Worm (Caenorhabditis elegans) whole organism, L1 larva: ENCODE results near the gene fipr-19.
"Not testable (repeated sequence)": the region's sequence is repeated elsewhere in the genome, so short reads cannot be mapped to it uniquely, and the experiment has no call there.

Experiments used
- C16A3.4 ChIP-seq: fragments of 150-350 bp; optimal IDR thresholded peaks from 2 replicates; lab custom pipeline; 2014; ENCODE audit warnings: missing biosample characterization, missing genetic modification characterization
- F16B12.6 ChIP-seq: fragments of 150-350 bp; optimal IDR thresholded peaks from 2 replicates; lab custom pipeline; 2014; ENCODE audit warnings: missing biosample characterization, missing genetic modification characterization
- aly-2 ChIP-seq: fragments of 150-350 bp; optimal IDR thresholded peaks from 2 replicates; lab custom pipeline; 2014; ENCODE audit warnings: missing biosample characterization, missing genetic modification characterization
- ama-1 ChIP-seq: fragments of 150-350 bp; optimal IDR thresholded peaks from 2 replicates; lab custom pipeline; 2014
- blmp-1 ChIP-seq: fragments of 150-350 bp; optimal IDR thresholded peaks from 2 replicates; lab custom pipeline; 2014; ENCODE audit warnings: missing biosample characterization, missing genetic modification characterization
- ceh-8 ChIP-seq: fragments of 200-800 bp; sonication (Bioruptor generic); optimal IDR thresholded peaks from 2 replicates; lab custom pipeline; 2018; ENCODE audit warnings: mild to moderate bottlenecking, missing genetic modification characterization, moderate library complexity, missing compliant biosample characterization
- ceh-82 ChIP-seq, 3 experiments: fragments of 150-350 bp in 1 of 3; sonication (generic microtip) in 2 of 3; optimal IDR thresholded peaks; 2 replicates each; lab custom pipeline; 2014 to 2017; ENCODE audit warnings: missing biosample characterization in 3 of 3, missing genetic modification characterization in 3 of 3
- ceh-88 ChIP-seq: fragments of 200-800 bp; sonication (Bioruptor generic); IDR thresholded peaks from 2 replicates; pipeline ENCODE4 v1.3.6; 2022; ENCODE audit warnings: missing genetic modification characterization, missing compliant biosample characterization
- dpl-1 ChIP-seq, 3 experiments: fragments of 150-350 bp in 2 of 3; sonication (generic microtip) in 1 of 3; optimal IDR thresholded peaks; 2 replicates each; lab custom pipeline; 2014 to 2017; ENCODE audit warnings: missing biosample characterization in 3 of 3, missing genetic modification characterization in 3 of 3, missing genetic modification reagents in 3 of 3
- efl-1 ChIP-seq, 4 experiments: fragments of 150-350 bp; optimal IDR thresholded peaks in 3 of 4; peaks in 1 of 4; 1 replicate in 1 of 4; 2 replicates in 3 of 4; lab custom pipeline; 2014; ENCODE audit warnings: missing biosample characterization in 2 of 4, missing genetic modification characterization in 2 of 4, missing genetic modification reagents in 2 of 4
- efl-3 ChIP-seq: fragments of 200-800 bp; sonication (Bioruptor generic); optimal IDR thresholded peaks from 2 replicates; lab custom pipeline; 2018; ENCODE audit warnings: mild to moderate bottlenecking, missing genetic modification characterization, missing compliant biosample characterization
- egl-27 ChIP-seq, 2 experiments: fragments of 150-350 bp in 1 of 2; sonication (generic microtip); optimal IDR thresholded peaks; 3 replicates each; lab custom pipeline; 2017 to 2018; ENCODE audit warnings: missing biosample characterization in 2 of 2, missing genetic modification characterization in 2 of 2, missing genetic modification reagents in 2 of 2
- elt-2 ChIP-seq: sonication (generic microtip); optimal IDR thresholded peaks from 2 replicates; lab custom pipeline; 2016; ENCODE audit warnings: missing genetic modification characterization, mild to moderate bottlenecking, inconsistent platforms, missing compliant biosample characterization, missing genetic modification reagents
- elt-3 ChIP-seq, 6 experiments: fragments of 150-350 bp in 1 of 6; sonication (generic microtip); optimal IDR thresholded peaks; 2 replicates each; lab custom pipeline; 2017 to 2018; ENCODE audit warnings: missing biosample characterization in 6 of 6, missing genetic modification characterization in 6 of 6, inconsistent platforms in 1 of 6
- ets-5 ChIP-seq: fragments of 200-800 bp; sonication (Bioruptor generic); IDR thresholded peaks from 2 replicates; pipeline ENCODE4 v1.3.6; 2022; ENCODE audit warnings: missing genetic modification characterization, missing compliant biosample characterization
- fkh-4 ChIP-seq: sonication (generic microtip); optimal IDR thresholded peaks from 2 replicates; lab custom pipeline; 2016; ENCODE audit warnings: missing compliant biosample characterization, missing genetic modification characterization, borderline replicate concordance
- fkh-8 ChIP-seq: sonication (generic microtip); optimal IDR thresholded peaks from 2 replicates; lab custom pipeline; 2016; ENCODE audit warnings: mild to moderate bottlenecking, missing genetic modification characterization, missing compliant biosample characterization
- fos-1 ChIP-seq: fragments of 150-350 bp; optimal IDR thresholded peaks from 2 replicates; lab custom pipeline; 2014; ENCODE audit warnings: missing biosample characterization, missing genetic modification characterization
- grh-1 ChIP-seq: fragments of 200-800 bp; sonication (Bioruptor generic); IDR thresholded peaks from 2 replicates; pipeline ENCODE4 v1.3.6; 2022; ENCODE audit warnings: missing genetic modification reagents, missing genetic modification characterization, missing compliant biosample characterization
- hlh-17 ChIP-seq: fragments of 200-800 bp; sonication (Bioruptor generic); optimal IDR thresholded peaks from 2 replicates; lab custom pipeline; 2018; ENCODE audit warnings: missing genetic modification characterization, mild to moderate bottlenecking, missing compliant biosample characterization, moderate library complexity, borderline replicate concordance
- hpl-2 ChIP-seq: fragments of 150-350 bp; optimal IDR thresholded peaks from 2 replicates; lab custom pipeline; 2014; ENCODE audit warnings: missing biosample characterization, missing genetic modification reagents, missing genetic modification characterization
- lin-13 ChIP-seq: fragments of 150-350 bp; optimal IDR thresholded peaks from 2 replicates; lab custom pipeline; 2014; ENCODE audit warnings: missing biosample characterization, missing genetic modification reagents, missing genetic modification characterization
- lin-14 ChIP-seq: fragments of 200-800 bp; sonication (Bioruptor generic); optimal IDR thresholded peaks from 2 replicates; lab custom pipeline; 2018; ENCODE audit warnings: mild to moderate bottlenecking, missing genetic modification characterization, moderate library complexity, missing compliant biosample characterization
- lin-35 ChIP-seq, 2 experiments: fragments of 150-350 bp; optimal IDR thresholded peaks; 2 replicates each; lab custom pipeline; 2014; ENCODE audit warnings: missing biosample characterization in 2 of 2, missing genetic modification characterization in 2 of 2, missing genetic modification reagents in 2 of 2
- lsy-2 ChIP-seq, 2 experiments: fragments of 150-350 bp; optimal IDR thresholded peaks; 2 replicates each; lab custom pipeline; 2014; ENCODE audit warnings: missing biosample characterization in 2 of 2, missing genetic modification characterization in 2 of 2
- mep-1 ChIP-seq: fragments of 150-350 bp; optimal IDR thresholded peaks from 2 replicates; lab custom pipeline; 2014; ENCODE audit warnings: missing biosample characterization, missing genetic modification characterization
- nhr-11 ChIP-seq: fragments of 150-350 bp; optimal IDR thresholded peaks from 2 replicates; lab custom pipeline; 2014; ENCODE audit warnings: missing biosample characterization, missing genetic modification characterization
- nhr-19 ChIP-seq: fragments of 200-800 bp; sonication (Bioruptor generic); conservative IDR thresholded peaks from 2 replicates; pipeline ENCODE4 v1.3.6; 2022; ENCODE audit warnings: missing genetic modification characterization, missing compliant biosample characterization
- nhr-20 ChIP-seq: sonication (generic microtip); optimal IDR thresholded peaks from 2 replicates; lab custom pipeline; 2016; ENCODE audit warnings: mild to moderate bottlenecking, missing genetic modification characterization, missing compliant biosample characterization
- nhr-28 ChIP-seq: fragments of 150-350 bp; optimal IDR thresholded peaks from 2 replicates; lab custom pipeline; 2014; ENCODE audit warnings: missing biosample characterization, missing genetic modification characterization
- nhr-47 ChIP-seq: sonication (generic microtip); optimal IDR thresholded peaks from 2 replicates; lab custom pipeline; 2016; ENCODE audit warnings: mild to moderate bottlenecking, missing genetic modification characterization, moderate library complexity, missing compliant biosample characterization
- nhr-71 ChIP-seq: sonication (generic microtip); optimal IDR thresholded peaks from 2 replicates; lab custom pipeline; 2016; ENCODE audit warnings: mild to moderate bottlenecking, missing genetic modification characterization, moderate library complexity, missing compliant biosample characterization
- nhr-77 ChIP-seq: fragments of 150-350 bp; optimal IDR thresholded peaks from 2 replicates; lab custom pipeline; 2014; ENCODE audit warnings: missing biosample characterization, missing genetic modification characterization
- nhr-85 ChIP-seq: sonication (generic microtip); peaks from one replicate; lab custom pipeline; 2016; ENCODE audit warnings: missing genetic modification characterization, inconsistent platforms, missing compliant biosample characterization
- nhr-90 ChIP-seq: sonication (generic microtip); optimal IDR thresholded peaks from 2 replicates; lab custom pipeline; 2016; ENCODE audit warnings: mild to moderate bottlenecking, missing genetic modification characterization, missing compliant biosample characterization; ENCODE audit not compliant: poor library complexity
- rnt-1 ChIP-seq: sonication (generic microtip); optimal IDR thresholded peaks from 2 replicates; lab custom pipeline; 2016; ENCODE audit warnings: mild to moderate bottlenecking, missing genetic modification characterization, moderate library complexity, missing compliant biosample characterization
- skn-1 ChIP-seq: fragments of 150-350 bp; optimal IDR thresholded peaks from 2 replicates; lab custom pipeline; 2014; ENCODE audit warnings: missing biosample characterization, missing genetic modification characterization
- snpc-4 ChIP-seq: fragments of 150-350 bp; optimal IDR thresholded peaks from 2 replicates; lab custom pipeline; 2014; ENCODE audit warnings: missing biosample characterization, missing genetic modification characterization
- snu-23 ChIP-seq: sonication (generic microtip); optimal IDR thresholded peaks from 2 replicates; lab custom pipeline; 2016; ENCODE audit warnings: missing genetic modification characterization, missing compliant biosample characterization
- tbx-2 ChIP-seq: sonication (generic microtip); optimal IDR thresholded peaks from 2 replicates; lab custom pipeline; 2016; ENCODE audit warnings: missing genetic modification characterization, missing compliant biosample characterization
- tlp-1 ChIP-seq: fragments of 150-350 bp; optimal IDR thresholded peaks from 2 replicates; lab custom pipeline; 2014; ENCODE audit warnings: missing biosample characterization, missing genetic modification characterization
- unc-130 ChIP-seq: fragments of 150-350 bp; optimal IDR thresholded peaks from 2 replicates; lab custom pipeline; 2017; ENCODE audit warnings: missing biosample characterization, missing genetic modification characterization, inconsistent platforms
- unc-86 ChIP-seq: sonication (generic microtip); optimal IDR thresholded peaks from 2 replicates; lab custom pipeline; 2016; ENCODE audit warnings: missing genetic modification characterization, missing compliant biosample characterization
- unc-98 ChIP-seq: fragments of 200-800 bp; sonication (Bioruptor generic); IDR thresholded peaks from 2 replicates; pipeline ENCODE4 v1.3.6; 2022; ENCODE audit warnings: missing genetic modification characterization, missing compliant biosample characterization
- xbp-1 ChIP-seq: sonication (generic microtip); optimal IDR thresholded peaks from 2 replicates; lab custom pipeline; 2016; ENCODE audit warnings: missing genetic modification characterization, missing compliant biosample characterization
- ztf-11 ChIP-seq, 2 experiments: sonication (generic microtip); optimal IDR thresholded peaks; 2 replicates each; lab custom pipeline; 2016 to 2017; ENCODE audit warnings: missing genetic modification characterization in 2 of 2, missing biosample characterization in 1 of 2, missing compliant biosample characterization in 1 of 2
- ztf-4 ChIP-seq: fragments of 150-350 bp; optimal IDR thresholded peaks from 2 replicates; lab custom pipeline; 2014; ENCODE audit warnings: missing biosample characterization, missing genetic modification characterization

fipr-19 gene

ce11 chrIII:7478932-7479331, 20.2 kb upstream of the fipr-19 start (continued):
- peak; percentile 53 for TF ChIP-seq tlp-1 (tag; lab: Kevin White, UChicago)
- TF ChIP-seq lsy-2 (tag; optimal IDR thresholded peaks at IDR 0.05; lab: Kevin White, UChicago): no peak
- peak; percentile 39 for TF ChIP-seq blmp-1
- no peak for TF ChIP-seq fkh-8 (tag; lab: Kevin White, UChicago)
- no peak for TF ChIP-seq ztf-4 (tag; lab: Kevin White, UChicago)
- TF ChIP-seq nhr-20 (tag; lab: Kevin White, UChicago): no peak
- TF ChIP-seq C16A3.4 (tag; lab: Kevin White, UChicago): no peak
- TF ChIP-seq ztf-11 (tag; optimal IDR thresholded peaks at IDR 0.05; lab: Kevin White, UChicago): no peak
- TF ChIP-seq efl-1 (optimal IDR thresholded peaks at IDR 0.05; lab: Kevin White, UChicago): no peak
- no peak for TF ChIP-seq efl-1 (GFP tag; optimal IDR thresholded peaks at IDR 0.05 in 1 of 2; lab: Kevin White, UChicago)
- TF ChIP-seq lin-14 (GFP tag; lab: Kevin White, UChicago): peak; percentile 5
- no peak for TF ChIP-seq hlh-17 (GFP tag; lab: Kevin White, UChicago)
- TF ChIP-seq nhr-90 (tag; lab: Kevin White, UChicago): no peak
- no peak for TF ChIP-seq skn-1 (tag; lab: Kevin White, UChicago)
- no peak for TF ChIP-seq egl-27 (tag; optimal IDR thresholded peaks at IDR 0.05; lab: Kevin White, UChicago)
- no peak for TF ChIP-seq ets-5
- TF ChIP-seq lin-35 (GFP tag; optimal IDR thresholded peaks at IDR 0.05; lab: Kevin White, UChicago): peak in 1 of 2 experiments; percentile 4

- not testable (repeated sequence) for TF ChIP-seq elt-3 (tag; optimal IDR thresholded peaks at IDR 0.05; lab: Kevin White, UChicago); ama-1; ets-5
Measured at ce11 chrIII:7468980-7469379, 10.2 kb upstream of the fipr-19 start, which contains the start of gene H14A12.5. Gene H14A12.5, minus strand, starts transcription at chrIII:7469080.

ce11 chrIII:7465347-7465746, 6.6 kb upstream of the fipr-19 start, which contains the start of gene fum-1:
Gene fum-1, plus strand, starts transcription at chrIII:7465605.
- peak; percentile 48 for TF ChIP-seq rnt-1 (tag; lab: Kevin White, UChicago)
- TF ChIP-seq nhr-11 (tag; lab: Kevin White, UChicago): no peak
- peak; percentile 47 for TF ChIP-seq nhr-90 (tag; lab: Kevin White, UChicago)
- TF ChIP-seq nhr-20 (tag; lab: Kevin White, UChicago): peak; percentile 56
- TF ChIP-seq nhr-28 (tag; lab: Kevin White, UChicago): no peak
- TF ChIP-seq dpl-1 (GFP tag; optimal IDR thresholded peaks at IDR 0.05; lab: Kevin White, UChicago): peak; percentile 14 to 47 (median 31)
- TF ChIP-seq lin-13 (GFP tag; lab: Kevin White, UChicago): peak; percentile 9
- no peak for TF ChIP-seq ceh-88 (GFP tag; lab: Robert Waterston, UW)
- peak; percentile 10 for TF ChIP-seq elt-2
- peak; percentile 84 for TF ChIP-seq lin-14 (GFP tag; lab: Kevin White, UChicago)
- peak; percentile 7 for TF ChIP-seq fos-1
- TF ChIP-seq nhr-19 (GFP tag; lab: Robert Waterston, UW): peak; percentile 37
- TF ChIP-seq efl-1 (optimal IDR thresholded peaks at IDR 0.05; lab: Kevin White, UChicago): peak; percentile 61 to 69
- TF ChIP-seq efl-1 (GFP tag; optimal IDR thresholded peaks at IDR 0.05 in 1 of 2; lab: Kevin White, UChicago): peak; percentile 48 to 80
- TF ChIP-seq F16B12.6: peak; percentile 14
- TF ChIP-seq fkh-8 (tag; lab: Kevin White, UChicago): peak; percentile 13
- peak; percentile 74 for TF ChIP-seq grh-1 (GFP tag; lab: Robert Waterston, UW)
- TF ChIP-seq ama-1: peak; percentile 41
- peak; percentile 32 for TF ChIP-seq tbx-2 (tag; lab: Kevin White, UChicago)
- peak; percentile 65 for TF ChIP-seq snu-23 (GFP tag; lab: Kevin White, UChicago)
- TF ChIP-seq nhr-47: peak; percentile 61
- peak; percentile 28 to 69 for TF ChIP-seq lin-35 (GFP tag; optimal IDR thresholded peaks at IDR 0.05; lab: Kevin White, UChicago)
- TF ChIP-seq efl-3 (GFP tag; lab: Kevin White, UChicago): no peak
- no peak for TF ChIP-seq unc-86 (tag; lab: Kevin White, UChicago)
- peak; percentile 64 for TF ChIP-seq nhr-71 (tag; lab: Kevin White, UChicago)
- no peak for TF ChIP-seq unc-130 (tag; lab: Kevin White, UChicago)
- TF ChIP-seq snpc-4 (tag; lab: Kevin White, UChicago): no peak
- TF ChIP-seq fkh-4 (tag; lab: Kevin White, UChicago): no peak
- TF ChIP-seq ceh-82 (tag; optimal IDR thresholded peaks at IDR 0.05; lab: Kevin White, UChicago): peak in 2 of 3 experiments; percentile 20 to 24
- peak; percentile 62 for TF ChIP-seq mep-1 (tag; lab: Kevin White, UChicago)
- no peak for TF ChIP-seq ztf-11 (tag; optimal IDR thresholded peaks at IDR 0.05; lab: Kevin White, UChicago)
- TF ChIP-seq ceh-8 (GFP tag; lab: Kevin White, UChicago): no peak
- no peak for TF ChIP-seq hpl-2 (GFP tag; lab: Kevin White, UChicago)
- peak; percentile 53 for TF ChIP-seq nhr-77
- no peak for TF ChIP-seq egl-27 (tag; optimal IDR thresholded peaks at IDR 0.05; lab: Kevin White, UChicago)
- peak; percentile 91 for TF ChIP-seq nhr-85 (tag; lab: Kevin White, UChicago)
- TF ChIP-seq unc-98 (GFP tag; lab: Robert Waterston, UW): no peak
- TF ChIP-seq aly-2 (tag; lab: Kevin White, UChicago): no peak
- peak; percentile 42 for TF ChIP-seq xbp-1
